Worm (Caenorhabditis elegans) whole organism, L2 larva: Measurements from ENCODE around the gene Y73B3A.8.
"Not testable (repeated sequence)": the region's sequence is repeated elsewhere in the genome, so short reads cannot be mapped to it uniquely, and the experiment has no call there.

ENCODE experiments used
- aly-2 ChIP-seq: fragments of 150-350 bp; optimal IDR thresholded peaks from 2 replicates; lab custom pipeline; 2014; ENCODE audit warnings: missing biosample characterization, missing genetic modification characterization
- ceh-16 ChIP-seq: fragments of 150-350 bp; optimal IDR thresholded peaks from 2 replicates; lab custom pipeline; 2014; ENCODE audit warnings: missing biosample characterization, missing genetic modification characterization
- ceh-82 ChIP-seq: fragments of 150-350 bp; optimal IDR thresholded peaks from 2 replicates; lab custom pipeline; 2014; ENCODE audit warnings: missing biosample characterization, missing genetic modification characterization
- lin-11 ChIP-seq: fragments of 150-350 bp; sonication (generic microtip); optimal IDR thresholded peaks from 2 replicates; lab custom pipeline; 2014; ENCODE audit warnings: missing biosample characterization, missing genetic modification characterization, inconsistent platforms, mixed read lengths
- mdl-1 ChIP-seq, 2 experiments: fragments of 150-350 bp in 1 of 2; sonication (generic microtip) in 1 of 2; optimal IDR thresholded peaks; 2 replicates each; lab custom pipeline; 2017; ENCODE audit warnings: missing biosample characterization in 2 of 2, missing genetic modification characterization in 2 of 2
- nhr-6 ChIP-seq: fragments of 150-350 bp; optimal IDR thresholded peaks from 2 replicates; lab custom pipeline; 2014; ENCODE audit warnings: missing biosample characterization, missing genetic modification characterization
- skn-1 ChIP-seq: sonication (generic microtip); optimal IDR thresholded peaks from 2 replicates; lab custom pipeline; 2017; ENCODE audit warnings: missing biosample characterization, missing genetic modification characterization
- unc-55 ChIP-seq: fragments of 150-350 bp; sonication (generic microtip); optimal IDR thresholded peaks from 3 replicates; lab custom pipeline; 2014; ENCODE audit warnings: missing biosample characterization, missing genetic modification reagents, missing genetic modification characterization
- zag-1 ChIP-seq: fragments of 150-350 bp; optimal IDR thresholded peaks from 2 replicates; lab custom pipeline; 2014; ENCODE audit warnings: missing biosample characterization, missing genetic modification characterization

- TF ChIP-seq lin-11 (tag; lab: Kevin White, UChicago); mdl-1 (tag; optimal IDR thresholded peaks at IDR 0.05; lab: Kevin White, UChicago); ceh-82 (tag; lab: Kevin White, UChicago); ceh-16 (tag; lab: Kevin White, UChicago); skn-1 (tag; lab: Kevin White, UChicago); unc-55 (GFP tag; lab: Kevin White, UChicago); aly-2 (tag; lab: Kevin White, UChicago); zag-1 (tag; lab: Kevin White, UChicago); nhr-6 (tag; lab: Kevin White, UChicago): not testable (repeated sequence)
Measured at ce11 chrX:108929-109328, 32.1 kb downstream of the Y73B3A.8 start, which contains the start of gene elk-2.
